Fruit fly (Drosophila melanogaster) whole organism, embryonic: ENCODE measurements around the gene Scgbeta.

Experiments
- Blimp-1 ChIP-seq: fragments of 200-800 bp; sonication (Bioruptor generic); optimal IDR thresholded peaks from 3 replicates; lab custom pipeline; 2018; ENCODE audit warnings: missing biosample characterization, missing genetic modification characterization, mild to moderate bottlenecking, moderate library complexity, missing genetic modification reagents
- CG3065 ChIP-seq: fragments of 200-800 bp; sonication (Bioruptor generic); optimal IDR thresholded peaks from 2 replicates; lab custom pipeline; 2016; ENCODE audit warnings: missing biosample characterization, missing genetic modification characterization
- CG8924 ChIP-seq: fragments of 200-800 bp; optimal IDR thresholded peaks from 3 replicates; lab custom pipeline; 2019; ENCODE audit warnings: missing biosample characterization, mild to moderate bottlenecking, missing genetic modification characterization, moderate library complexity
- D19A ChIP-seq: fragments of 200-800 bp; optimal IDR thresholded peaks from 3 replicates; lab custom pipeline; 2019; ENCODE audit warnings: missing biosample characterization, mild to moderate bottlenecking, missing genetic modification characterization, moderate library complexity
- ERR ChIP-seq: fragments of 200-800 bp; sonication (Bioruptor generic); optimal IDR thresholded peaks from 2 replicates; lab custom pipeline; 2016; ENCODE audit warnings: missing biosample characterization, missing genetic modification characterization
- Hr51 ChIP-seq, 2 experiments: fragments of 200-800 bp; sonication (Bioruptor generic); optimal IDR thresholded peaks; 2 replicates in 1 of 2; 3 replicates in 1 of 2; lab custom pipeline; 2016 to 2018; ENCODE audit warnings: missing biosample characterization in 2 of 2, missing genetic modification characterization in 2 of 2, mild to moderate bottlenecking in 1 of 2, moderate library complexity in 1 of 2
- Optix ChIP-seq: fragments of 200-800 bp; sonication (Bioruptor generic); IDR thresholded peaks from 3 replicates; pipeline ENCODE4 v1.3.6; 2022; ENCODE audit warnings: missing biosample characterization, missing genetic modification characterization
- Tbp ChIP-seq: fragments of >200 bp; optimal IDR thresholded peaks from 2 replicates; lab custom pipeline; 2018; ENCODE audit warnings: missing biosample characterization, missing genetic modification characterization
- br ChIP-seq: fragments of >200 bp; optimal IDR thresholded peaks from 2 replicates; lab custom pipeline; 2017
- dmrt99B ChIP-seq: fragments of 200-800 bp; sonication (Bioruptor generic); optimal IDR thresholded peaks from 2 replicates; lab custom pipeline; 2018; ENCODE audit warnings: missing biosample characterization, mild to moderate bottlenecking, missing genetic modification characterization, moderate library complexity
- gcm ChIP-seq: fragments of 200-800 bp; sonication (Bioruptor generic); optimal IDR thresholded peaks from 2 replicates; lab custom pipeline; 2019; ENCODE audit warnings: missing biosample characterization, mild to moderate bottlenecking, missing genetic modification characterization, moderate library complexity
- sens-2 ChIP-seq: fragments of 200-800 bp; sonication (Bioruptor generic); IDR thresholded peaks from 2 replicates; pipeline ENCODE4 v1.3.6; 2022; ENCODE audit warnings: missing biosample characterization, missing genetic modification characterization
- tll ChIP-seq, 2 experiments: fragments of 200-800 bp in 1 of 2; fragments of >200 bp in 1 of 2; sonication (Bioruptor generic) in 1 of 2; optimal IDR thresholded peaks; 2 replicates each; lab custom pipeline; 2017 to 2019; ENCODE audit warnings: missing biosample characterization in 2 of 2, missing genetic modification characterization in 2 of 2, mild to moderate bottlenecking in 1 of 2, moderate library complexity in 1 of 2
- tx ChIP-seq: fragments of 200-800 bp; sonication (Bioruptor generic); optimal IDR thresholded peaks from 2 replicates; lab custom pipeline; 2016; ENCODE audit warnings: missing biosample characterization, missing genetic modification characterization

dm6 chr3R:12373800-12374199 is 48.4 kb downstream of the Scgbeta start, which contains the start of gene GstD4:
- TF ChIP-seq CG3065 (GFP tag; lab: Kevin White, UChicago): no peak
- TF ChIP-seq tll (GFP tag; optimal IDR thresholded peaks at IDR 0.05; lab: Kevin White, UChicago): no peak
- no peak for TF ChIP-seq ERR
- no peak for TF ChIP-seq Blimp-1 (GFP tag; lab: Kevin White, UChicago)
- TF ChIP-seq CG8924 (tag; lab: Kevin White, UChicago): no peak
- TF ChIP-seq Tbp (GFP tag; lab: Kevin White, UChicago): no peak
- TF ChIP-seq D19A (tag; lab: Kevin White, UChicago): no peak
- TF ChIP-seq tx (GFP tag; lab: Kevin White, UChicago): no peak
- no peak for TF ChIP-seq dmrt99B (tag; lab: Kevin White, UChicago)
- no peak for TF ChIP-seq Optix (GFP tag; lab: Robert Waterston, UW)
- no peak for TF ChIP-seq gcm
- no peak for TF ChIP-seq br (lab: Kevin White, UChicago)
- no peak for TF ChIP-seq Hr51 (GFP tag; optimal IDR thresholded peaks at IDR 0.05; lab: Kevin White, UChicago)
- TF ChIP-seq sens-2 (GFP tag; lab: Robert Waterston, UW): no peak
